Worm (Caenorhabditis elegans): ENCODE data around the gene irld-36.

irld-36 gene

ce11 chrII:1722394-1722793 lies 43.2 kb downstream of the irld-36 start, which contains the start of the genes fbxb-5 and btb-8:
Gene fbxb-5 (minus strand): TSS chrII:1722494.
Gene btb-8 (plus strand): TSS chrII:1722770.
- TF ChIP-seq dve-1 (tag; optimal IDR thresholded peaks at IDR 0.05): no peak
- no peak for TF ChIP-seq ceh-24 (tag; optimal IDR thresholded peaks at IDR 0.05)
- TF ChIP-seq ceh-31 (tag; optimal IDR thresholded peaks at IDR 0.05): no peak
- TF ChIP-seq C08G9.2 (tag; optimal IDR thresholded peaks at IDR 0.05): no peak
- TF ChIP-seq ceh-6 (GFP tag; optimal IDR thresholded peaks at IDR 0.05): no peak
- TF ChIP-seq rnt-1 (tag; optimal IDR thresholded peaks at IDR 0.05): no peak

ce11 chrII:1724314-1724713 lies 45.1 kb downstream of the irld-36 start, which contains the start of gene fbxb-11:
Gene fbxb-11 (plus strand): TSS chrII:1724614.
- TF ChIP-seq sox-4 (tag; optimal IDR thresholded peaks at IDR 0.05): no peak
- no peak for TF ChIP-seq dve-1 (tag; optimal IDR thresholded peaks at IDR 0.05)
- TF ChIP-seq pha-4 (tag; optimal IDR thresholded peaks at IDR 0.05): no peak
- TF ChIP-seq T23F11.4 (GFP tag; optimal IDR thresholded peaks at IDR 0.05): no peak

- TF ChIP-seq sdc-2 (tag; optimal IDR thresholded peaks at IDR 0.05) (no peak), ceh-2 (tag; optimal IDR thresholded peaks at IDR 0.05) (no peak), pqm-1 (tag; optimal IDR thresholded peaks at IDR 0.05) (no peak), ztf-16 (tag; optimal IDR thresholded peaks at IDR 0.05) (no peak), fax-1 (tag; optimal IDR thresholded peaks at IDR 0.05) (no peak), odd-2 (tag; optimal IDR thresholded peaks at IDR 0.05) (no peak), dmd-4 (tag; optimal IDR thresholded peaks at IDR 0.05; ENCODE audit: borderline replicate concordance) (no peak), ceh-14 (tag; optimal IDR thresholded peaks at IDR 0.05) (no peak), unc-55 (GFP tag; optimal IDR thresholded peaks at IDR 0.05) (no peak), ceh-9 (tag; optimal IDR thresholded peaks at IDR 0.05) (no peak), hlh-30 (tag; optimal IDR thresholded peaks at IDR 0.05; ENCODE audit: insufficient read depth) (no peak), rnt-1 (tag; optimal IDR thresholded peaks at IDR 0.05) (no peak), zip-5 (tag; optimal IDR thresholded peaks at IDR 0.05) (no peak), ahr-1 (tag; optimal IDR thresholded peaks at IDR 0.05) (no peak), pros-1 (tag; optimal IDR thresholded peaks at IDR 0.05) (no peak), sox-2 (GFP tag; IDR thresholded peaks at IDR 0.05) (no peak), pag-3 (tag; optimal IDR thresholded peaks at IDR 0.05; ENCODE audit: borderline replicate concordance) (no peak), ceh-22 (tag; optimal IDR thresholded peaks at IDR 0.05) (no peak), hlh-6 (tag; optimal IDR thresholded peaks at IDR 0.05) (no peak)
Measured at ce11 chrII:1725735-1726134, 46.6 kb downstream of the irld-36 start, which contains the start of gene F45C12.17. Gene F45C12.17 (plus strand): TSS chrII:1726111.

ce11 chrII:1728253-1728652 lies 49.1 kb downstream of the irld-36 start, which contains the start of gene btb-9:
Gene btb-9 (plus strand): TSS chrII:1728506.
- TF ChIP-seq ama-1 (optimal IDR thresholded peaks at IDR 0.05): no peak
- no peak for TF ChIP-seq ceh-14 (tag; optimal IDR thresholded peaks at IDR 0.05)
- TF ChIP-seq unc-42 (tag; optimal IDR thresholded peaks at IDR 0.05): no peak
- no peak for TF ChIP-seq hlh-6 (tag; optimal IDR thresholded peaks at IDR 0.05)
- no peak for TF ChIP-seq hlh-13 (GFP tag; optimal IDR thresholded peaks at IDR 0.05)
- no peak for TF ChIP-seq unc-3 (GFP tag; conservative IDR thresholded peaks at IDR 0.05)
- TF ChIP-seq unc-3 (tag; optimal IDR thresholded peaks at IDR 0.05): no peak
- TF ChIP-seq unc-86 (tag; optimal IDR thresholded peaks at IDR 0.05): no peak
- TF ChIP-seq unc-55 (GFP tag; optimal IDR thresholded peaks at IDR 0.05): no peak
- no peak for TF ChIP-seq T23F11.4 (GFP tag; optimal IDR thresholded peaks at IDR 0.05)
- no peak for TF ChIP-seq eyg-1 (tag; optimal IDR thresholded peaks at IDR 0.05)
- no peak for TF ChIP-seq ceh-18 (tag; optimal IDR thresholded peaks at IDR 0.05)
- no peak for TF ChIP-seq syd-9 (tag; optimal IDR thresholded peaks at IDR 0.05)
- TF ChIP-seq sdc-2 (tag; optimal IDR thresholded peaks at IDR 0.05): no peak
- TF ChIP-seq ceh-30 (tag; optimal IDR thresholded peaks at IDR 0.05): no peak
- TF ChIP-seq F13H6.1 (tag; optimal IDR thresholded peaks at IDR 0.05): no peak
- no peak for TF ChIP-seq tbx-2 (tag; optimal IDR thresholded peaks at IDR 0.05)
- no peak for TF ChIP-seq ceh-9 (tag; optimal IDR thresholded peaks at IDR 0.05)
- no peak for TF ChIP-seq nhr-11 (tag; optimal IDR thresholded peaks at IDR 0.05)
- TF ChIP-seq ceh-2 (tag; optimal IDR thresholded peaks at IDR 0.05): no peak

All from whole organism, late embryonic.